Worm (Caenorhabditis elegans) whole organism, L1 larva: ENCODE results near the gene fbxb-114.

Experiments
- elt-3 ChIP-seq, 6 experiments: fragments of 150-350 bp in 1 of 6; sonication (generic microtip); optimal IDR thresholded peaks; 2 replicates each; lab custom pipeline; 2017 to 2018; ENCODE audit warnings: missing biosample characterization in 6 of 6, missing genetic modification characterization in 6 of 6, inconsistent platforms in 1 of 6
- unc-62 ChIP-seq: fragments of 150-350 bp; optimal IDR thresholded peaks from 2 replicates; lab custom pipeline; 2014; ENCODE audit warnings: missing biosample characterization, missing genetic modification reagents, missing genetic modification characterization
- zag-1 ChIP-seq: fragments of 150-350 bp; optimal IDR thresholded peaks from 2 replicates; lab custom pipeline; 2014; ENCODE audit warnings: missing biosample characterization, missing genetic modification characterization

DNA sequence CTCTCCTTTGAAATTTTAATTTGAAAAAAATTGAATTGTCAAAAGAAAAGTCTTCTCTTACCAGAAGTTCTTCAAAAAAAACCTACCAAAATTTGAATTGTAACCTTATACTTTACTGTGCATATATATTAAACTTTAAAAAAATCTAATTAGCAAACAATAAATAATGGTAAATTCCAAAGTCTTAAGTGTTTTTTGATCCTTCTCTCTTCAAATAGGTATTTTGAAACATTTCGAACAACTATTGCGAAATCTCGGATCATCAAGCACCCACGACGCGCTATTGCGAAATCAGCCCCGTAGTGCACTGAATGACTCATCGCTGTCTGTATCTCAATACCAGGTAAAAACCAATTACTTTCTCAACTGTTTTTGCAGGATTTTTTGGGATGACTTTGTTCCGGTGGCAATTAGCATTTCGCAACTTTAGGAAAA is 9.0 kb downstream of the fbxb-114 start:
- TF ChIP-seq elt-3 (tag; optimal IDR thresholded peaks at IDR 0.05; lab: Kevin White, UChicago) (peak in 2 of 6 experiments; percentile 21 to 56), zag-1 (tag; lab: Kevin White, UChicago) (no peak), unc-62 (no peak)
